Fruit fly (Drosophila melanogaster): ENCODE data around the gene CG32751.

Gene CG32751

dm6 chrX:6196339-6196738, 2.1 kb downstream of the CG32751 start, which contains the start of gene CG32750:
Gene CG32750, minus strand, starts transcription at chrX:6196439.
- TF ChIP-seq usp (GFP tag; optimal IDR thresholded peaks at IDR 0.05): no peak
- TF ChIP-seq psq (optimal IDR thresholded peaks at IDR 0.05): no peak
- TF ChIP-seq EcR (GFP tag; optimal IDR thresholded peaks at IDR 0.05): no peak
- no peak for TF ChIP-seq Dll (optimal IDR thresholded peaks at IDR 0.05)
- TF ChIP-seq pan (optimal IDR thresholded peaks at IDR 0.05): no peak
- no peak for TF ChIP-seq CG8478 (optimal IDR thresholded peaks at IDR 0.05)

- no peak for TF ChIP-seq CG8478 (optimal IDR thresholded peaks at IDR 0.05)
- no peak for TF ChIP-seq usp (GFP tag; optimal IDR thresholded peaks at IDR 0.05)
- TF ChIP-seq psq (optimal IDR thresholded peaks at IDR 0.05): no peak
- no peak for TF ChIP-seq EcR (GFP tag; optimal IDR thresholded peaks at IDR 0.05)
- no peak for TF ChIP-seq Dll (optimal IDR thresholded peaks at IDR 0.05)
- no peak for TF ChIP-seq pan (optimal IDR thresholded peaks at IDR 0.05)
Measured at dm6 chrX:6193183-6193810, 5.2 kb downstream of the CG32751 start.

dm6 chrX:6192332-6192731, 6.1 kb downstream of the CG32751 start, which contains the start of gene Ca-alpha1T:
Gene Ca-alpha1T, minus strand, starts transcription at chrX:6192483.
- TF ChIP-seq pan (optimal IDR thresholded peaks at IDR 0.05): no peak
- no peak for TF ChIP-seq psq (optimal IDR thresholded peaks at IDR 0.05)
- TF ChIP-seq CG8478 (optimal IDR thresholded peaks at IDR 0.05): no peak
- no peak for TF ChIP-seq EcR (GFP tag; optimal IDR thresholded peaks at IDR 0.05)
- no peak for TF ChIP-seq usp (GFP tag; optimal IDR thresholded peaks at IDR 0.05)
- no peak for TF ChIP-seq Dll (optimal IDR thresholded peaks at IDR 0.05)

- no peak for TF ChIP-seq usp (GFP tag; optimal IDR thresholded peaks at IDR 0.05)
- TF ChIP-seq pan (optimal IDR thresholded peaks at IDR 0.05): no peak
- TF ChIP-seq Dll (optimal IDR thresholded peaks at IDR 0.05): no peak
- TF ChIP-seq CG8478 (optimal IDR thresholded peaks at IDR 0.05): no peak
- TF ChIP-seq EcR (GFP tag; optimal IDR thresholded peaks at IDR 0.05): no peak
- TF ChIP-seq psq (optimal IDR thresholded peaks at IDR 0.05): no peak
Measured at dm6 chrX:6179428-6179827, 19.0 kb downstream of the CG32751 start.

dm6 chrX:6166784-6167183, 31.7 kb downstream of the CG32751 start:
- no peak for TF ChIP-seq pan (optimal IDR thresholded peaks at IDR 0.05)
- TF ChIP-seq psq (optimal IDR thresholded peaks at IDR 0.05): no peak
- no peak for TF ChIP-seq CG8478 (optimal IDR thresholded peaks at IDR 0.05)

- no peak for TF ChIP-seq usp (GFP tag; optimal IDR thresholded peaks at IDR 0.05)
- no peak for TF ChIP-seq Dll (optimal IDR thresholded peaks at IDR 0.05)
- no peak for TF ChIP-seq pan (optimal IDR thresholded peaks at IDR 0.05)
- TF ChIP-seq psq (optimal IDR thresholded peaks at IDR 0.05): no peak
- no peak for TF ChIP-seq CG8478 (optimal IDR thresholded peaks at IDR 0.05)
- TF ChIP-seq EcR (GFP tag; optimal IDR thresholded peaks at IDR 0.05): no peak
Measured at dm6 chrX:6151919-6152318, 46.5 kb downstream of the CG32751 start.
